Worm (Caenorhabditis elegans) whole organism, midembryonic: ENCODE measurements around the gene hsp-1.

Experiments
- T22C8.4 ChIP-seq: fragments of 200-800 bp; sonication (Bioruptor generic); IDR thresholded peaks from 2 replicates; pipeline ENCODE4 v1.3.6; 2022; ENCODE audit warnings: missing genetic modification characterization, missing compliant biosample characterization
- tab-1 ChIP-seq: fragments of 200-800 bp; sonication (Bioruptor generic); IDR thresholded peaks from 2 replicates; pipeline ENCODE4 v1.3.6; 2022; ENCODE audit warnings: missing genetic modification characterization, missing compliant biosample characterization
- ztf-29 ChIP-seq: fragments of 200-800 bp; sonication (Bioruptor generic); IDR thresholded peaks from 2 replicates; pipeline ENCODE4 v1.3.6; 2022; ENCODE audit warnings: missing genetic modification reagents, missing genetic modification characterization, missing compliant biosample characterization

DNA sequence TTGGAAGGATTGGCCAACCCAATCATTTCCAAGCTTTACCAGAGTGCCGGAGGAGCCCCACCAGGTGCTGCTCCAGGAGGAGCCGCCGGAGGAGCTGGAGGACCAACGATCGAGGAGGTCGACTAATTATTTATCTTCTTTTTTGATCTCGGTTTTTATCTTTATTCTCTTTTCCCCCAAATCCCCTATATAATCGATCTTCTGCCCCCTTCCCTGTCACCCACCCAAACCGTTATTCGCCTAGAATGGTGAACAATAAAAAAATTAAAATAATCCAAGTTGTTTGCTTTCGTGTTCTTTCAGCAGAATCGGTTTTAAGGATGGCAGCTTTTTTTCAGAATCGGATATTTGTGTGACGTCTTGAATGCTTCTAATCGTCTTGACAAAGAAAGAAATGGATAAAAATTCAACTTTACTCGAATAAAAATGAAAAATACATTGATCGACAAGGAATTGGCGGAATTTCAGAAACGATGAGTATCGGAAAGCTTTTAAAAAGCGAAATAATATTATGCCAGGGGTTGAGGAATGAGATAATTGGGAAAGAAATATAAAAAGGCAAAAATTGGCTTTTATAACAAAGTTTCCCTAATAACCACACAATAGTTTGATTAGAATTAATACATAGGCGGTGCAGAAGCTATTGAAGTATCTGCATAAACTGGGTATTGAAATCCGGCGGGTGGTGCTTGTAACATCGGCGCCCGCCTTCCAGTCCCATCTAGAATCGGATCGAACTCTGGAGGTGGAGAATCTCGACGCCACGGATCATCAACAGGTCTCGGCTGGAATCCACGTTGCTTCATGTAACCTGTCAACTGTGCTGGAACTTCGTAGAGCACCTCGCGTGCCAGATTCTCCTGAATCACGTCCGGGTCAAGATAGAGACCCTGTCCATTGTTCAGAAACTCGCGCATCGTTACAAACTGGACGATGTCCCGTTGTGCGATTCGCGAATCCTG is 2.6 kb downstream of the hsp-1 start:
- TF ChIP-seq ztf-29 (GFP tag; lab: Robert Waterston, UW), result no peak
- no peak for TF ChIP-seq T22C8.4 (GFP tag; lab: Robert Waterston, UW)
- TF ChIP-seq tab-1 (GFP tag; lab: Robert Waterston, UW), result no peak
